Fruit fly (Drosophila melanogaster): ENCODE results near the gene Ilp4.

Ilp4 gene

DNA sequence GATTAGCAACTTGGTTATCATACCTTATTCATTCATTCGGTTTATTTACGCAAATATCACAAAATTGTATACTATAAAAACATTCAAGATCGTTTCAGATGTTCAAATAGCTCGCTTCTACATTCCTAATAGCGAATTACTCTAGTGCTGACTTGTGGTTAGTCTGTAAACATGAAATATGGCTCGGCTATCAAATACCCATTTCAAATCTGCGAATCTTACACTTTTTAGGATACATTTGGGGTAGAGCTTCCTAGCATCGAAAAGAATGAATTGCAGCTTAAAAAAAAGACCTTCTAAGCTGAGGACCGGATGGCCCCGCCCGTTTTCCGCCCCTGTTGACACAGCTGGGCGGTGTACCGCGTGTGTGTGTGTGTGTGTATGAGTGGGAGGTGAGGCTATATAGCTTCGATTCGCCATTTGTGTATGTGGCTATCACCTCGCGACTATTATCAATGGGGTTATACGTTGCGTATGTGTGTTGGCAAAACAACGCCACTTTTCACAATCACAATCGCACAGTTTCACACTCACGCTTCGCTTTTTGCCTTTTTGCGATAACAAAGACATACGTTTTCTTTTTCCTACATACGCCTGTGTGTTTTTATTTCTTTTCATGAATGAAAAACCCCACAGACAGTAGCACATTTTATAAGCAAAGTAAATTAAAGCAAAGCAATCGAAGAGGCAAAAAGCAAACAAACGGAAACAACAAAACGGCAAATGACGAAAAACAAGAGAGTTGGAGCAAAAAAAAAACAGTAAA is 42.7 kb upstream of the Ilp4 start (continued):
- TF ChIP-seq CG3032 (tag; optimal IDR thresholded peaks at IDR 0.05) (peak; percentile 22), CG6276 (GFP tag; optimal IDR thresholded peaks at IDR 0.05) (peak; percentile 18), acj6 (GFP tag; optimal IDR thresholded peaks at IDR 0.05) (no peak), CG31627 (GFP tag; optimal IDR thresholded peaks at IDR 0.05) (no peak), svp (GFP tag) (peak; percentile 73), lz (GFP tag; optimal IDR thresholded peaks at IDR 0.05) (no peak), Met (GFP tag; optimal IDR thresholded peaks at IDR 0.05) (no peak), fd59A (GFP tag; optimal IDR thresholded peaks at IDR 0.05) (no peak), CG32006 (GFP tag; optimal IDR thresholded peaks at IDR 0.05) (no peak), CG6163 (GFP tag; IDR thresholded peaks at IDR 0.05) (peak; percentile 59; the same call in 2 of the 3 replicates), CG10669 (GFP tag; optimal IDR thresholded peaks at IDR 0.05) (no peak), esn (GFP tag; optimal IDR thresholded peaks at IDR 0.05) (no peak), Blimp-1 (GFP tag; optimal IDR thresholded peaks at IDR 0.05) (no peak), eg (GFP tag; IDR thresholded peaks at IDR 0.05) (0 out of 3 replicates have a peak, but pooled peaks have one; percentile 34), CG9139 (GFP tag; optimal IDR thresholded peaks at IDR 0.05) (no peak), salr (GFP tag; optimal IDR thresholded peaks at IDR 0.05) (no peak), Eip78C (GFP tag) (peak; percentile 17), topi (GFP tag; optimal IDR thresholded peaks at IDR 0.05) (no peak), pdm3 (GFP tag; optimal IDR thresholded peaks at IDR 0.05) (no peak), Sox102F (GFP tag; optimal IDR thresholded peaks at IDR 0.05) (no peak), CG34406 (GFP tag; optimal IDR thresholded peaks at IDR 0.05) (no peak), Sox14 (GFP tag; optimal IDR thresholded peaks at IDR 0.05) (peak; percentile 28), CG15336 (GFP tag; IDR thresholded peaks at IDR 0.05) (no peak), CG11294 (GFP tag; IDR thresholded peaks at IDR 0.05) (no peak), CG6808 (GFP tag; optimal IDR thresholded peaks at IDR 0.05) (no peak), CG8119 (GFP tag; IDR thresholded peaks at IDR 0.05) (peak; percentile 25; the same call in 1 of the 3 replicates), CG8632 (GFP tag; optimal IDR thresholded peaks at IDR 0.05) (no peak), vri (GFP tag; optimal IDR thresholded peaks at IDR 0.05) (no peak)

DNA sequence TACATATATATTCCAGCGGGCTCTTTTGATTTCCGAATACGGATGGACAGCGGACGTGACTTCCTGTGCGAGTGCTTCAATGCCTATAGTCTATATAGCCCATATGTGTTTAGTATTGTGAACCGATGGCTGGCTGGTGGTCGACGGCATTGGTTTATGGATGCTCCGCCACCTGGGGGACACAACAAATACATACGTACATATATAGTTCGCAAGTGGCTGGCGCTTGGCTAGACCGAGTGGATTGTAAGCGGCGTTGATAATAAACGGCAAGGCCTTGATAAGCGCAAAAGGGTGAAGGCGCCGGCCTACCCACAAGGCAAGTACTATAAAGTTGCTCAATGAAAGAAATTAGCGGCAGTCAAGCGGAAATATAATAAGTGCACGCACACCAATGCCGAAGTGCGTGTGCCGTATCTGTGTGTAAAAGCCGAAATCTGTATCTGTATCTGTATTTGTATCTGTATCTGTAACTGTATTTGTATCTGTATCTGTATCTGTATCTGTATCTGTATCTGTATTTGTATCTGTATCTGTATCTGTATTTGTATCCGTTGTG is 42.0 kb upstream of the Ilp4 start:
- TF ChIP-seq CG9139 (GFP tag; optimal IDR thresholded peaks at IDR 0.05), result no peak
- no peak for TF ChIP-seq CG10669 (GFP tag; optimal IDR thresholded peaks at IDR 0.05)
- TF ChIP-seq Hr38 (GFP tag; optimal IDR thresholded peaks at IDR 0.05), result no peak
- no peak for TF ChIP-seq CG11294 (GFP tag; IDR thresholded peaks at IDR 0.05)
- no peak for TF ChIP-seq eg (GFP tag; IDR thresholded peaks at IDR 0.05)
- no peak for TF ChIP-seq CG6854 (GFP tag; optimal IDR thresholded peaks at IDR 0.05)
- TF ChIP-seq fd85E (GFP tag; optimal IDR thresholded peaks at IDR 0.05), result no peak

DNA sequence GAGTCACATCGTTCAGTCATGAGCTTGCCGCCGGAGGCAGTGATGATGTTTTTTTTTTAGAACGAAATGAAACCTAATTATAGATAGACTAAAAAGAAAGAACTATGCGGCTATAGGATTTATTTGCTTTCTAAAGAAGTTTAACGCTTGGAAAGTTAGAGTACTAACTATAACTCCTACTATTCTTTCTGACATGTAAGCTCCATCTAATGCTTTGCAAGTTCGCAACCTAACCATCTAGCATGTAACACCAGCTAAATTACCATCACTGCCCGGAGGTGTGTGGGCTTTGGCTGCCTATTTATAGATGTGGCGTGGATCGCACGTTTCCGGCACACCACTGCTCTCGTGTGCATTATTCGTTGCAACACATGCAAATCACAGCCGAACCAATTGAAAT is 38.0 kb upstream of the Ilp4 start:
- no peak for TF ChIP-seq spab (GFP tag; optimal IDR thresholded peaks at IDR 0.05)
- no peak for TF ChIP-seq CG6854 (GFP tag; optimal IDR thresholded peaks at IDR 0.05)
- TF ChIP-seq CG10631 (GFP tag; optimal IDR thresholded peaks at IDR 0.05), result no peak
- TF ChIP-seq Eip75B (GFP tag; optimal IDR thresholded peaks at IDR 0.05), result no peak
- no peak for TF ChIP-seq ss (GFP tag; optimal IDR thresholded peaks at IDR 0.05)
- no peak for TF ChIP-seq CG7368 (GFP tag; optimal IDR thresholded peaks at IDR 0.05)
- TF ChIP-seq CG6792 (GFP tag; optimal IDR thresholded peaks at IDR 0.05), result no peak
- no peak for TF ChIP-seq svp (GFP tag)
- no peak for TF ChIP-seq net (GFP tag; optimal IDR thresholded peaks at IDR 0.05)
- TF ChIP-seq Sox14 (GFP tag; optimal IDR thresholded peaks at IDR 0.05), result no peak
- TF ChIP-seq CG8632 (GFP tag; optimal IDR thresholded peaks at IDR 0.05), result no peak
- no peak for TF ChIP-seq vri (GFP tag; optimal IDR thresholded peaks at IDR 0.05)
- TF ChIP-seq Gug (GFP tag; IDR thresholded peaks at IDR 0.05), result no peak
- no peak for TF ChIP-seq esn (GFP tag; optimal IDR thresholded peaks at IDR 0.05)
- no peak for TF ChIP-seq CG10669 (GFP tag; optimal IDR thresholded peaks at IDR 0.05)
- no peak for TF ChIP-seq Hr4 (GFP tag; optimal IDR thresholded peaks at IDR 0.05)
- TF ChIP-seq CG34406 (GFP tag; optimal IDR thresholded peaks at IDR 0.05), result no peak
- no peak for TF ChIP-seq CG6276 (GFP tag; optimal IDR thresholded peaks at IDR 0.05)
- no peak for TF ChIP-seq Ets21C (GFP tag; optimal IDR thresholded peaks at IDR 0.05)
- TF ChIP-seq CG11762 (GFP tag; optimal IDR thresholded peaks at IDR 0.05; ENCODE audit: insufficient read depth), result no peak

Measured in whole organism, prepupa.